Worm (Caenorhabditis elegans): ENCODE results near the gene rme-4.
A peak's percentile ranks its signal among the peaks of the same experiment; 100 is the strongest.

The rme-4 gene

ce11 chrX:10379678-10380077, at the start of gene rme-4:
Gene rme-4 (minus strand): TSS chrX:10379845.
- peak; percentile 32 for TF ChIP-seq pha-4 (tag; optimal IDR thresholded peaks at IDR 0.05)
- TF ChIP-seq eor-1 (tag; optimal IDR thresholded peaks at IDR 0.05) = no peak
- TF ChIP-seq elt-2 (tag; optimal IDR thresholded peaks at IDR 0.05) = peak; percentile 54
- peak; percentile 5 for TF ChIP-seq pqm-1 (tag; optimal IDR thresholded peaks at IDR 0.05)

ce11 chrX:10429203-10429602, 49.6 kb upstream of the rme-4 start:
- TF ChIP-seq nhr-28 (tag; optimal IDR thresholded peaks at IDR 0.05) (no peak), nhr-25 (tag; optimal IDR thresholded peaks at IDR 0.05) (peak; percentile 71), nhr-23 (tag; optimal IDR thresholded peaks at IDR 0.05) (peak; percentile 22)

- TF ChIP-seq pqm-1 (tag; optimal IDR thresholded peaks at IDR 0.05) (no peak), lsy-12 (tag; optimal IDR thresholded peaks at IDR 0.05) (no peak), lin-39 (tag; optimal IDR thresholded peaks at IDR 0.05) (no peak)
These were observed 48.9 kb upstream of the rme-4 start, which contains the start of gene mig-15 for ce11 chrX:10428557-10428956. Gene mig-15 (minus strand): TSS chrX:10428657.

ce11 chrX:10428109-10428508, 48.5 kb upstream of the rme-4 start:
- TF ChIP-seq nhr-12 (tag; optimal IDR thresholded peaks at IDR 0.05) = no peak
- TF ChIP-seq unc-62 (GFP tag; optimal IDR thresholded peaks at IDR 0.05) = no peak
- TF ChIP-seq nhr-43 (tag; optimal IDR thresholded peaks at IDR 0.05; ENCODE audit: poor library complexity, severe bottlenecking) = no peak
- no peak for TF ChIP-seq elt-3 (tag; optimal IDR thresholded peaks at IDR 0.05)
- no peak for TF ChIP-seq nhr-67 (tag; optimal IDR thresholded peaks at IDR 0.05)
- no peak for TF ChIP-seq elt-2 (tag; optimal IDR thresholded peaks at IDR 0.05)
- no peak for TF ChIP-seq nhr-76 (tag; optimal IDR thresholded peaks at IDR 0.05)
- TF ChIP-seq lin-15B (tag; optimal IDR thresholded peaks at IDR 0.05) = no peak
- TF ChIP-seq ama-1 (optimal IDR thresholded peaks at IDR 0.05) = no peak
- no peak for TF ChIP-seq ceh-28 (tag; optimal IDR thresholded peaks at IDR 0.05)
- TF ChIP-seq ztf-11 (tag; optimal IDR thresholded peaks at IDR 0.05) = no peak
- no peak for TF ChIP-seq nhr-237 (tag; optimal IDR thresholded peaks at IDR 0.05)

ce11 chrX:10424744-10425143, 45.1 kb upstream of the rme-4 start:
- TF ChIP-seq eor-1 (tag; optimal IDR thresholded peaks at IDR 0.05) (no peak), nhr-43 (tag; optimal IDR thresholded peaks at IDR 0.05; ENCODE audit: poor library complexity, severe bottlenecking) (no peak), elt-1 (tag; optimal IDR thresholded peaks at IDR 0.05) (no peak), egl-5 (tag; optimal IDR thresholded peaks at IDR 0.05) (no peak), nhr-76 (tag; optimal IDR thresholded peaks at IDR 0.05) (no peak), unc-39 (tag; optimal IDR thresholded peaks at IDR 0.05) (no peak), elt-2 (tag; optimal IDR thresholded peaks at IDR 0.05) (no peak), ceh-16 (tag; optimal IDR thresholded peaks at IDR 0.05) (no peak), ceh-28 (tag; optimal IDR thresholded peaks at IDR 0.05) (no peak), nhr-77 (tag; optimal IDR thresholded peaks at IDR 0.05) (no peak), mdl-1 (tag; optimal IDR thresholded peaks at IDR 0.05) (no peak), R02D3.7 (tag; optimal IDR thresholded peaks at IDR 0.05) (no peak), mml-1 (tag; optimal IDR thresholded peaks at IDR 0.05) (no peak)

ce11 chrX:10422714-10423113, 43.1 kb upstream of the rme-4 start:
- TF ChIP-seq nhr-237 (tag; optimal IDR thresholded peaks at IDR 0.05) (no peak), nhr-25 (tag; optimal IDR thresholded peaks at IDR 0.05) (no peak), tbx-2 (tag; optimal IDR thresholded peaks at IDR 0.05) (no peak), elt-1 (tag; optimal IDR thresholded peaks at IDR 0.05) (no peak), elt-3 (tag; optimal IDR thresholded peaks at IDR 0.05) (no peak), hmg-11 (tag; optimal IDR thresholded peaks at IDR 0.05) (no peak), nfya-1 (tag; optimal IDR thresholded peaks at IDR 0.05; ENCODE audit: insufficient read depth) (no peak), elt-2 (tag; optimal IDR thresholded peaks at IDR 0.05) (no peak), nhr-67 (tag; optimal IDR thresholded peaks at IDR 0.05) (no peak)

ce11 chrX:10419743-10420142, 40.1 kb upstream of the rme-4 start, which contains the start of gene cdk-11.2:
Gene cdk-11.2 (minus strand): TSS chrX:10419765.
- TF ChIP-seq hmg-11 (tag; optimal IDR thresholded peaks at IDR 0.05) (peak; percentile 72), lsy-12 (tag; optimal IDR thresholded peaks at IDR 0.05) (no peak), nfya-1 (tag; optimal IDR thresholded peaks at IDR 0.05; ENCODE audit: insufficient read depth) (peak; percentile 80), ceh-82 (tag; optimal IDR thresholded peaks at IDR 0.05) (no peak), daf-12 (tag; optimal IDR thresholded peaks at IDR 0.05) (no peak), nhr-76 (tag; optimal IDR thresholded peaks at IDR 0.05) (no peak), ama-1 (optimal IDR thresholded peaks at IDR 0.05) (no peak), elt-2 (tag; optimal IDR thresholded peaks at IDR 0.05) (peak; percentile 47), nhr-77 (tag; optimal IDR thresholded peaks at IDR 0.05) (no peak), egl-27 (tag; optimal IDR thresholded peaks at IDR 0.05) (no peak), pqm-1 (tag; optimal IDR thresholded peaks at IDR 0.05) (peak; percentile 6), ztf-11 (tag; optimal IDR thresholded peaks at IDR 0.05) (no peak), skn-1 (tag; optimal IDR thresholded peaks at IDR 0.05) (peak; percentile 35), elt-3 (tag; optimal IDR thresholded peaks at IDR 0.05) (no peak), fos-1 (tag; optimal IDR thresholded peaks at IDR 0.05) (no peak), jun-1 (tag; optimal IDR thresholded peaks at IDR 0.05) (peak; percentile 29), nhr-25 (tag; optimal IDR thresholded peaks at IDR 0.05) (peak; percentile 89), nhr-237 (tag; optimal IDR thresholded peaks at IDR 0.05) (no peak), mdl-1 (tag; optimal IDR thresholded peaks at IDR 0.05) (no peak), elt-1 (tag; optimal IDR thresholded peaks at IDR 0.05) (no peak), lin-39 (tag; optimal IDR thresholded peaks at IDR 0.05) (no peak), R02D3.7 (tag; optimal IDR thresholded peaks at IDR 0.05) (peak; percentile 13), pha-4 (tag; optimal IDR thresholded peaks at IDR 0.05) (peak; percentile 78), unc-39 (tag; optimal IDR thresholded peaks at IDR 0.05) (no peak), ZK546.5 (tag; optimal IDR thresholded peaks at IDR 0.05) (no peak), nhr-28 (tag; optimal IDR thresholded peaks at IDR 0.05) (no peak), nhr-23 (tag; optimal IDR thresholded peaks at IDR 0.05) (peak; percentile 85)

All from whole organism, L3 larva.